Fruit fly (Drosophila melanogaster) S2 (cell line): Measurements from ENCODE around the gene mRpS24.

ENCODE experiments used
- CG8478 ChIP-seq: fragments of >200 bp; optimal IDR thresholded peaks from 2 replicates; lab custom pipeline; 2018
- CTCF ChIP-seq, 2 experiments: fragments of >200 bp; optimal IDR thresholded peaks; 2 replicates each; lab custom pipeline; 2018

mRpS24 gene

DNA sequence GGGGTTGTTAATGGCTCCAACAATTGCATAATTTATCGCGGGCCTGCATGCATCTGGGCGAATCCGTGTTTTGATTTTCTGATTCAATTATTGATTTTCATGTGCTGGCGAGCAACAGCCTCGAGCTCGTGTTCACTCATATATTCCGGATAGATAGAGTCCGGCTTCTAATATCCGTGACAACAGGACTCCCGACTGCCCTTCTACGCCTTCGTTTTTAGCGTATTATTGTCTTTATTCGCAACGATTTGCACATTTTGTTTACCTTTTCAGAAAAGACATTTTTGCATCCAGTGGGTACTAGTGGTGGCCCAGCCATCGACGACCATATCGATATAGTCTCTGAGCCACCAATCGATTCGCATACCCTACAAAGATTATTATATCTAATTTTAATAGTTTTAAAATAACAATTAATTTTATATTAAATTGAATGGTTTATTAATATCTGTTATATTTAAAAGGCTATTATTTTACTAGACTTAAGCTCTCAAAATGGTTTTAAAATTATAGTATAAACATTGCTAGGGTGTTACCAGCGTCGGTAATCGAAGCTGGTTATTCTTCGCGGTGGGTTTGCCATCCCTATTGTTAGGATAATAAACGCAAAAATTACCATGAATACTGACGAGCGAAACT lies 2.1 kb downstream of the mRpS24 start, which contains the start of the genes Myo95E and TBC1d7:
Gene Myo95E, minus strand, starts transcription at position 326 of the 639 bp plus-strand sequence.
Gene TBC1d7, plus strand, starts transcription at position 555 of the 639 bp plus-strand sequence.
- no peak for TF ChIP-seq CG8478 (lab: Kevin White, UChicago)
- TF ChIP-seq CTCF (optimal IDR thresholded peaks at IDR 0.05; lab: Kevin White, UChicago): no peak

DNA sequence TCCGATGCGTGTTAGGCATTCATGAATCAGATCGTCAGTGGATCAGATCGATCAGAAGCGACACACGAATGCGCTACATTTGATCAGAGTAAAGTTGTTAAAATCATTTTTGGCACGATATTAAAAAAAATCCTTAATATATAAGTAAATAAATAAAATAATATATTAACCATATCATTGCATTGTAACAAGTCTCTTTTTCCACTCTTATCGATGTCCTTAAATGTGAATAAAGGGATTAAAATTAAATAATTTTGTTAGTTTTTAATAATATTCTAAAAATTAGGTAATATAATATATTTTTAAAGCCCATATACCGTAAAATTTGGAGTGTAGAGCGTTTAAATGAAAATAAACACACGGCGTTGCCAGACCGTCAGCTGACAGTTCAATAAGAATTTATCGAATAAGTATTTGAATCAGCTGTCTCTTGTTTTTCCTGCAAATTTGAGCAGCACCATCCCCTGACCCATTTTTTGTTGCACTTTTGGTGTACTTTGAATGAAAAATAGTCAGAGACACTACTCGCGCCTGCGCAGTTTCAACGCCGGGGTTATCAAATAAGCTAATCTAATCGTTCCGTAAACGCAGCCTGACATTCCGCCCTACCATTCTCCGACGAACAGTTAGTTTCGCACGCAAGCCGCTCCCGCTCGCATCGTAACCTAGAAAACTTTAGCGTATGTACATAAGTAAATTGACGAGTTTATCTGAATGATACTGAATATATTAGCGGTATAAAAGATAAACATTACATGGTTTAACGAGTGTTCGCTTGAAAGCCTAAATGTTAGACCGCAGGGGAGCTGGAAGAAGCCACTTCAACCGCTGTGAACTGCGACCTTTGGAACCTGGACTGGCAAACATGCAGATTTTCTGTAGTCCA lies 11.2 kb downstream of the mRpS24 start, which contains the start of the genes p38a and CG6178:
Gene p38a, minus strand, starts transcription at position 398 of the 886 bp plus-strand sequence.
Gene CG6178, plus strand, starts transcription at position 424 of the 886 bp plus-strand sequence.
- TF ChIP-seq CTCF (optimal IDR thresholded peaks at IDR 0.05; lab: Kevin White, UChicago): no peak
- no peak for TF ChIP-seq CG8478 (lab: Kevin White, UChicago)

DNA sequence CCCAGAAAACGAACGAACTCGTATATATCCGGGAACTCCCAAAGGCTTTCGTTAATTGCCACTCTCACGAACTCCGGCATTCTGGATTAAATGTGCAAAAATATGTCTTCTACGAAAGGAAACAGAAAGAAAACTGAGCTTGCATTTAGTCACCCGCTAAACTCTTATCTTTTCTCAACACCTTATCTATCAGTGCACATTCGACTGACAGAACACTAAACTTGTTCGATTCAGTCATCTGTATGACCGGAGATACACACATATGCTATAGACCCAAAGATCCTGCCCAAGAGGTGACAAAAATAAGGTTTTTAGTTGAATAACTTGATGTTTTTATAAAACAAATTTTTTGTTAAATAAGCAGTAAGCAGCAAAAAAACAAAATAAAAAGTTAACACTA lies 13.2 kb downstream of the mRpS24 start, which contains the start of gene p38c:
Gene p38c, minus strand, starts transcription at position 101 of the 400 bp plus-strand sequence.
- TF ChIP-seq CTCF (optimal IDR thresholded peaks at IDR 0.05; lab: Kevin White, UChicago) (no peak), CG8478 (lab: Kevin White, UChicago) (no peak)

DNA sequence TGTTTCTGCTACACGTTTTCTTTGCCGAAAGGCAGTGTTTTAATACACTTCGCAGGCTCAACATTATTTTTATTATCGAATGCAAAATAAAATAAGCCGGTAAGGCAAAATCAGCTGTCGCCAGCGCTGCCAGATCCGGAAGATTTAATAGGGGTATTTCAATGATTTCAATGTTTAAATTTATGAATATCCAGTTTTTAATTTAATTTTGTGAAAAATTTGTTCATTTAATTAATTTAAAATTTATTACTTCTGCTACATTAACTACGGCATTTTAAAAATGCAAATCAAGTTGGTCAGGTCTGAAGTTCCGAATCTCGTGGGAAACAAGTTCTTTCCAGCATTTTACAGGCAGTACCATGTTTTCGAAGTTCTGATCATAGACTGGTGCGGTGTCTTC lies 14.5 kb downstream of the mRpS24 start, which contains the start of gene Slimp:
Gene Slimp, minus strand, starts transcription at position 130 of the 400 bp plus-strand sequence.
- TF ChIP-seq CG8478 (lab: Kevin White, UChicago) (no peak), CTCF (optimal IDR thresholded peaks at IDR 0.05; lab: Kevin White, UChicago) (no peak)

DNA sequence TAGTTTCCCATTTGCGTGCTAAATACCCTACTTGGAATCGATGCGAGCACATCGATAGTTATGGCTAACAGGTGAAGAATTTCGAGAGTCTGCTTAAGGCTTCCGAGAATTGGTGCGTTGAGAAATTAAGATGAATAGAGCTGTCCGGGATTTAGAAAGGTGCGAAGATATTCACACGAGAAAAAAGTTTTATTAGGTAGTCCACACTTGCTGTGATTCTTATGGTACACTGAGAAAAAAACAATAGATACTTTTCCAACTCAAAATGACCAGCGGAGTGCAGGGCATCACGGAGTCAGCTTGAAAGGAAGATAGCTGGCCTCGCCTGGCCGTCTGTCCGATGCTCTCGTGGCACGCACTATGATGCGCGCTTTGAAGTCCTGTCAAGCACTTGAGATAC lies 18.8 kb downstream of the mRpS24 start:
- TF ChIP-seq CTCF (optimal IDR thresholded peaks at IDR 0.05; lab: Kevin White, UChicago): no peak
- no peak for TF ChIP-seq CG8478 (lab: Kevin White, UChicago)

DNA sequence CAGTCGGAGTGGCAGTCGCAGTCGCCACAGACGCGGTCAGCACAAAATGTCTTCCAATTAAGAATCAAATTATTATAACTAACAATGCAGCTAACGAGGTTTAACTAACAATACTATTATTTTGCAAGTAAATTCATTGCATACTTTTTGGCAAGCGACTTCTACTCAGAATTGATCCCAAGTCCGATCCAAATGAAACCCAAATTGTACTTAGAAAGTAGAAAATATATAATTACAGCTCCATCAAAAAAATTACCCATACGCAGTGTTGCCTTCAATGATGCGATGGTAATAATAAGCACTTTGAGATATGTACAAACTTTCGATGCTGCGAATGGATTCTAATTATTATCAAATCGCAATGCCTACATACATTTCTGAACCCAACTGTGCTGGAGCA lies 19.6 kb downstream of the mRpS24 start:
- TF ChIP-seq CTCF (optimal IDR thresholded peaks at IDR 0.05; lab: Kevin White, UChicago) (no peak), CG8478 (lab: Kevin White, UChicago) (no peak)

DNA sequence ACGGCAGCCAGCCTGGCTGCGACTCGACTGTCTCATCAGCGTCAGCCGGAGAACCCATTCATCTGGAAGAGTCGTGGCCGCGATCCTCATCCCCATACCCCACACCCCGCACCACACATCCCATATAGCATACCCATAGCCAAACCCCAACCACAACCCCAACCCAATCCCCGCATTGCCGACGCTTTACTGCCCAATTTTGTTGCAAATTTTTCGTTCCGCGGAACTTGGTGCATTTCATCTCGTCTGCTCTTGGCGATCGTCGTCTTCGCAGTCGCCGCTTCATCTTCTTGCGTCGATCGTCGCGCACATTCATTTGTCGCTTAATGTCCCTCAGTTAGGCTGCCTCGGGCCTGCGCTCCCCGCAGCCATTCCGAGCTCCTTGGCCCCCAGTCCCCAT lies 20.0 kb downstream of the mRpS24 start:
- TF ChIP-seq CTCF (optimal IDR thresholded peaks at IDR 0.05; lab: Kevin White, UChicago): no peak
- no peak for TF ChIP-seq CG8478 (lab: Kevin White, UChicago)

DNA sequence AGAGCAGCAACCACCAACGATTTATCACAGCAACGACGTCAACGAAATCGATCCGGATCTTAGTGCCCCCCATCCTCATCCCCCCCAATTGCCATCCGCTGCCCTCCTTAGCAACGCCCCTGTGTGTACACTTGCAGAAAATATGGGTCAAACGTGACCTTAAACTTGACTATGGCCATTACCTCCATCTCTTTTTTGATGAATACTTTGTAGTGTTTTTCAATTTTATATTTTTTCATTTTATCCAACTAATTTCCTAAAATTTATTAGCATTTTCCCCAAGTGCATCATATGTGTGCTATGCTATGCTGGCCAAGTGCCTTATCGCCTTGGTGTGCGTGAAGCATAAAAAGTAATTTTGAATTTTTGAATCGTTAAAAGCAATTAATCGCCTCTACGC lies 20.4 kb downstream of the mRpS24 start:
- no peak for TF ChIP-seq CTCF (optimal IDR thresholded peaks at IDR 0.05; lab: Kevin White, UChicago)
- TF ChIP-seq CG8478 (lab: Kevin White, UChicago): no peak

DNA sequence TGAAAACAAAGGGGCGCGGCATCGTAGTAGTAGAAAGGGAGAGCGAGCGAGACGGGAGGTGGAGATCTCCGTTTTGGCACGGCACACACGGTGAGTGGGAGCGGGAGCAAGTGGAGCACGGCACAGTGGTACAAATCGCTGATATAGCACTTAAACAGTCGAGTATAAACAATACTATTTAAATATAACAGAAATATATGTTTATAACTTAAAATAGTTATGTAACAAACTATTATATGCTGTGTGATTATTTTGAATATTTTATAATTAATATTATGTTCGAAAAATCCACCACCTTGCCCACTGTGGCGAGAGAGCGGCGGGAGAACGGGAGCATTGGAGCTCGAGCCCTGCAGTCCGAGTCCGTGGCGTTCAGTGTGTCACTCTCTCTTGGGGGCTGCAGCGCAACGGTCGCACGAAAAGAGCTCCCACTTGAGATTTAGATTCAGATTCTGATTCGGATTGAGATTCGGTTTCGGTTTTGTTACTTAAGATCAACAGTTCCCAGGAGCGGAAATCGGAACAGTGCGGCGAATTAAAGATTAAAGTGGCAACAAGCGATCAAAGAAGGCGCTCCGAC lies 22.2 kb downstream of the mRpS24 start, which contains the start of gene Kal1:
Gene Kal1, plus strand, starts transcription at position 383 of the 580 bp plus-strand sequence.
- no peak for TF ChIP-seq CTCF (optimal IDR thresholded peaks at IDR 0.05; lab: Kevin White, UChicago)
- TF ChIP-seq CG8478 (lab: Kevin White, UChicago): no peak

DNA sequence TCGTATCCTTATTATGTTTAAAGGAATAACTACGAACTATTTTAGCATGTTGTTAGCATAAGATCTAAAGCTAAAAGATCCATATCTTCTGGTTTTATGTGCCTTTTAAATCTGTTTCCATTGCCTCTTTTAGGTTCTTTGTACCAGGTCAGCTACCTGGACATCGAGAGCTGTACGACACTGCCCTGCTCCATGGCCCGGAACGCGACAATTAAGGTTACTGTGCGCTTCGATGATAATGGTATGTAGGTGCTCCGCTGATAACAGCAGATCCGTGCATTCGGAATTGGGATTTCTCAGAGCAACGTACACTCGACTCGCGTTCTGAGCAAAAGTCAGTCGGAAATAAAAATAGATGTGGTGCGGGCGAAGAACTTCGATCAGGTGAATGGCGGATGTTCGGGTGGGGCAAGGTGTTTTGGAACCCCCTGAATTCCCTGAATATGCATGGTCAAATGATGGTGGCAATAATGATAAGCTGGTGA lies 23.7 kb downstream of the mRpS24 start:
- TF ChIP-seq CTCF (optimal IDR thresholded peaks at IDR 0.05; lab: Kevin White, UChicago): no peak
- TF ChIP-seq CG8478 (lab: Kevin White, UChicago): no peak

DNA sequence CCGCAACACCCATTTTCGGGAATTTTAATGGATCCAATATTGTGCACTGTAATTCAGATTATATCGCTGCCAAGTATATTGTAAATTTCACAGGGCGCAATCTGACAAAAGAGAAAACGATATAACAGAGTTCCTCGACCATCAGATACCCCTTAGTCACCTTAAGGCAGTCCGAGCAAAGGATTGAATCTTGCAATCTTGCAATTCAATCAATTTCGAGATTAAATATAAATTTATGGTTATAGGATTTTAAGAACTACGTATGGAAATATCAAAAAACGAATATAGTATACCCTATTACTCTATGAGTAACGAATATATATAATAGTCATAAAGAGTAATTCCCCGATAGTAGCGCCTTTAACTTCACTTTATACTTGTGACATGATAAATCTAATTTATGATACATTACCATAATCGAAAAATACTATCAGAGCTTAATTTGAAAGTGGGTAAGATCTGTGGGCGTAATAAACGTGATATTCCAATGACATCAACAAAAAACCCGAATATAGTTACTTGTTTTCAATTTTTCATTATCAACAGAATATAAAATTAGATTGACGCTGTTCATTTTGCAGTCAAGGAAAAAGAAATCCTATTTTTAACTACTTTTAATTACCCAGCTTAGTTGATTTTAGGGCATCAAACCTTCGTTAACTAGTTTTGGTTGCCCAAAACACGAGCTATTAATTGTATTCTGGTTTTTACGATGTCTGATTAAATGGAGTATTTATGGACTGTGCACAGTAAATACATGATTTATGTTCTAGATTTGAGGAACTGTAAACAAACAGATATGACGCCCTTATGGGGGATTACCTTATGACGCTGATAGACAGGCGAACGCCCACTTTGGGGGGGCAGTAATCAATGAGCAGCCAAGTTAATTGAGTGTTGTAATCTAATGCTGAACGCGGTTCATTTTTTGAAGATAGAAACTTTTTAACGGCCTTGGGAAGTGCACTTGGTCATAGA lies 24.6 kb downstream of the mRpS24 start:
- no peak for TF ChIP-seq CG8478 (lab: Kevin White, UChicago)
- TF ChIP-seq CTCF (optimal IDR thresholded peaks at IDR 0.05; lab: Kevin White, UChicago): no peak

DNA sequence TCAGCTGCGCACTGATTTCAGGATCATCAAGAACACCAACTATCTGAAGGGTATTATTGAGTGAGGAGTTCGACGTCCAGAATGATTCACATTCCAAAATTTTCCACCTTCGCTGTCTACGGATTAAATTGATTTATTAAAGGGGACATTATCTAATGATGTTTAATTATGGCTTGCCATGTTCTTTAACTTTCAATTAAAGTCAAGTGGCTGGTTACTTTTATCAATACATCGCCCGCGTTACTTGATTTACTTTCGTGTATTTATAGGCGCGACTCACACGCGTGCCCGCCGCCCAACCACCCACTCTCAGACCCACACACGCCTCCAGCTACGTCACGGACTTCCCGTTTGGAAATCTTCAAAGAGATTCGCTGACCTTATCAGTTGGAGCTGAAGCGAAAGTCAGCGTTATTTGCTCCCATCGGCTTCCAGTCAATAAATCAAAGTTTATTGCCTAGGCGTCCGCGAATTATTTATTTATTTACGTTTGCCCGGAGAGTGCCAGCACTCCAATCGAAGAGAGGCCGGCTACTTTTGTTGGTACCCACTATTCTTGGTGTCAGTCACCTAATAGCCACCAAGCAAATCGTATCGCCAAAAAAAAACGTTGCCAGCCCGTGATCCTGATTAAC lies 25.9 kb downstream of the mRpS24 start, which contains the start of gene Npc2f:
Gene Npc2f, plus strand, starts transcription at position 585 of the 635 bp plus-strand sequence.
- no peak for TF ChIP-seq CG8478 (lab: Kevin White, UChicago)

DNA sequence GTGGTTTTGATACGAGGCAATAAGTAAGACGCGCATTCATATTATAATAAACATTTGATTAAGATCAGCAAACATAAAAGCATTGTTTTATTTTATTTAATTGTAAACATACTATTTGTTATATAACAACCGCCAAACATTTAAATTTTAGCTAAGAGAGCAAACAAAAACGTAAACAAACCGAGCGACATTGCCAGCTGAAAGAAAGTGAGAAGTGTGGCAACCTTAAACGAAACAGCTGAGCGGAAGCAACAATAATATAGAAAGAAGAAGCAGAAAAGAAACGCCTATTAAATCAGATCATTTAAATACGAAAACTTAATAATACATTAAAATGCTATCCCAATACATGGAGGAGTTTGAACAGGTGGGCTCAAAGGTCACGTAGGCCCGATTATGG lies 28.8 kb downstream of the mRpS24 start, which contains the start of gene Sec10:
Gene Sec10, plus strand, starts transcription at position 252 of the 400 bp plus-strand sequence.
- TF ChIP-seq CG8478 (lab: Kevin White, UChicago) (no peak), CTCF (optimal IDR thresholded peaks at IDR 0.05; lab: Kevin White, UChicago) (no peak)
